Fruit fly (Drosophila melanogaster): ENCODE data around the gene Prtl99C.

DNA sequence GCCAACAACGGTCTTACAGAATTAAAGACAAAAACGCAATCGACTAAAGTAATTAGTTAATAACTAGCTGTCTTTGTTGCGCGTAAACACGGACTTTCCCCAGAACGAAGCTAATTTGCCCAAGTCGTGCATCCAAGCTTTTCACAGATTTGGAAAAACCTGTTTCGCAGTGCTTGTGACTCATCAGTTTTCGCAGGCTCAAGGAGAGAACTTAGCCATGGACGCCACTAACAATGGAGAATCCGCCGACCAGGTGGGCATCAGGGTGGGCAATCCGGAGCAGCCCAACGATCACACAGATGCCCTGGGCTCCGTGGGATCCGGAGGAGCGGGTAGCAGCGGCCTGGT lies 36.1 kb upstream of the Prtl99C start:
- no peak for TF ChIP-seq psq (optimal IDR thresholded peaks at IDR 0.05)
- TF ChIP-seq Myc (optimal IDR thresholded peaks at IDR 0.05): no peak
- TF ChIP-seq ttk (optimal IDR thresholded peaks at IDR 0.05): no peak

Data from Kc167 (cell line).